Worm (Caenorhabditis elegans) whole organism, L4/young adult: ENCODE measurements around the gene C29A12.1.

Experiments used
- dao-5 ChIP-seq: sonication (generic microtip); optimal IDR thresholded peaks from 2 replicates; lab custom pipeline; 2016; ENCODE audit warnings: missing genotype, missing genetic modification characterization, moderate library complexity, missing compliant biosample characterization
- him-1 ChIP-seq: sonication (generic microtip); optimal IDR thresholded peaks from 2 replicates; lab custom pipeline; 2016; ENCODE audit warnings: missing genotype, missing genetic modification reagents, missing genetic modification characterization, missing compliant biosample characterization

- TF ChIP-seq him-1 (tag; lab: Kevin White, UChicago), result no peak
- no peak for TF ChIP-seq dao-5 (tag; lab: Kevin White, UChicago)
Measured at ce11 chrV:10804374-10804773, 8.9 kb downstream of the C29A12.1 start, which contains the start of gene secs-1.
